Worm (Caenorhabditis elegans) whole organism, L2 larva: ENCODE measurements around the gene fbxa-3.
A peak's percentile ranks its signal among the peaks of the same experiment; 100 is the strongest.

Experiments used
- C34F6.9 ChIP-seq: fragments of 150-350 bp; optimal IDR thresholded peaks from 2 replicates; lab custom pipeline; 2014; ENCODE audit warnings: missing biosample characterization, missing genetic modification characterization
- F13H6.1 ChIP-seq: sonication (generic microtip); optimal IDR thresholded peaks from 2 replicates; lab custom pipeline; 2016; ENCODE audit warnings: missing genetic modification characterization, missing compliant biosample characterization
- R02D3.7 ChIP-seq: fragments of 150-350 bp; optimal IDR thresholded peaks from 2 replicates; lab custom pipeline; 2014; ENCODE audit warnings: missing biosample characterization, missing genetic modification characterization
- ZK546.5 ChIP-seq: sonication (generic microtip); optimal IDR thresholded peaks from 2 replicates; lab custom pipeline; 2017; ENCODE audit warnings: missing biosample characterization, missing genetic modification characterization
- alr-1 ChIP-seq: fragments of 150-350 bp; optimal IDR thresholded peaks from 2 replicates; lab custom pipeline; 2014; ENCODE audit warnings: missing biosample characterization, missing genetic modification characterization
- aly-2 ChIP-seq: fragments of 150-350 bp; optimal IDR thresholded peaks from 2 replicates; lab custom pipeline; 2014; ENCODE audit warnings: missing biosample characterization, missing genetic modification characterization
- ceh-82 ChIP-seq: fragments of 150-350 bp; optimal IDR thresholded peaks from 2 replicates; lab custom pipeline; 2014; ENCODE audit warnings: missing biosample characterization, missing genetic modification characterization
- crh-2 ChIP-seq: sonication (generic microtip); optimal IDR thresholded peaks from 2 replicates; lab custom pipeline; 2017; ENCODE audit warnings: missing biosample characterization, missing genetic modification characterization
- dmd-4 ChIP-seq: sonication (generic microtip); optimal IDR thresholded peaks from 2 replicates; lab custom pipeline; 2017; ENCODE audit warnings: missing biosample characterization, missing genetic modification characterization
- egl-27 ChIP-seq: sonication (generic microtip); optimal IDR thresholded peaks from 3 replicates; lab custom pipeline; 2017; ENCODE audit warnings: missing biosample characterization, missing genetic modification reagents, missing genetic modification characterization
- elt-1 ChIP-seq: fragments of 150-350 bp; optimal IDR thresholded peaks from 2 replicates; lab custom pipeline; 2014; ENCODE audit warnings: missing biosample characterization, missing genetic modification characterization
- fos-1 ChIP-seq: fragments of 150-350 bp; optimal IDR thresholded peaks from 2 replicates; lab custom pipeline; 2014; ENCODE audit warnings: missing biosample characterization, missing genetic modification characterization
- lin-11 ChIP-seq: fragments of 150-350 bp; sonication (generic microtip); optimal IDR thresholded peaks from 2 replicates; lab custom pipeline; 2014; ENCODE audit warnings: missing biosample characterization, missing genetic modification characterization, inconsistent platforms, mixed read lengths
- lin-13 ChIP-seq: fragments of 150-350 bp; optimal IDR thresholded peaks from 2 replicates; lab custom pipeline; 2014; ENCODE audit warnings: missing biosample characterization, missing genetic modification reagents, missing genetic modification characterization
- mbf-1 ChIP-seq: sonication (generic microtip); optimal IDR thresholded peaks from 2 replicates; lab custom pipeline; 2017; ENCODE audit warnings: missing biosample characterization, missing genetic modification characterization
- nhr-10 ChIP-seq: sonication (generic microtip); optimal IDR thresholded peaks from 2 replicates; lab custom pipeline; 2017; ENCODE audit warnings: missing biosample characterization, missing genetic modification characterization
- nhr-12 ChIP-seq: fragments of 150-350 bp; optimal IDR thresholded peaks from 2 replicates; lab custom pipeline; 2014; ENCODE audit warnings: missing biosample characterization, missing genetic modification characterization
- nhr-129 ChIP-seq: fragments of 150-350 bp; optimal IDR thresholded peaks from 2 replicates; lab custom pipeline; 2014; ENCODE audit warnings: missing biosample characterization, missing genetic modification characterization
- nhr-23 ChIP-seq: fragments of 150-350 bp; optimal IDR thresholded peaks from 2 replicates; lab custom pipeline; 2014; ENCODE audit warnings: missing biosample characterization, missing genetic modification reagents, missing genetic modification characterization
- nhr-237 ChIP-seq: fragments of 150-350 bp; optimal IDR thresholded peaks from 2 replicates; lab custom pipeline; 2014; ENCODE audit warnings: missing biosample characterization, missing genetic modification characterization
- nhr-6 ChIP-seq: fragments of 150-350 bp; optimal IDR thresholded peaks from 2 replicates; lab custom pipeline; 2014; ENCODE audit warnings: missing biosample characterization, missing genetic modification characterization
- peb-1 ChIP-seq: fragments of 150-350 bp; optimal IDR thresholded peaks from 2 replicates; lab custom pipeline; 2014; ENCODE audit warnings: missing biosample characterization, missing genetic modification characterization
- skn-1 ChIP-seq: sonication (generic microtip); optimal IDR thresholded peaks from 2 replicates; lab custom pipeline; 2017; ENCODE audit warnings: missing biosample characterization, missing genetic modification characterization
- sma-9 ChIP-seq, 2 experiments: fragments of 150-350 bp in 1 of 2; sonication (generic microtip) in 1 of 2; optimal IDR thresholded peaks; 2 replicates each; lab custom pipeline; 2014 to 2016; ENCODE audit warnings: missing genetic modification characterization in 2 of 2, mild to moderate bottlenecking in 1 of 2, missing biosample characterization in 1 of 2, missing compliant biosample characterization in 1 of 2, missing genetic modification reagents in 1 of 2, moderate library complexity in 1 of 2
- unc-55 ChIP-seq: fragments of 150-350 bp; sonication (generic microtip); optimal IDR thresholded peaks from 3 replicates; lab custom pipeline; 2014; ENCODE audit warnings: missing biosample characterization, missing genetic modification reagents, missing genetic modification characterization
- zag-1 ChIP-seq: fragments of 150-350 bp; optimal IDR thresholded peaks from 2 replicates; lab custom pipeline; 2014; ENCODE audit warnings: missing biosample characterization, missing genetic modification characterization
- ztf-11 ChIP-seq: sonication (generic microtip); optimal IDR thresholded peaks from 2 replicates; lab custom pipeline; 2017; ENCODE audit warnings: missing biosample characterization, missing genetic modification characterization

The fbxa-3 gene

ce11 chrII:1850840-1851294 lies 30.2 kb upstream of the fbxa-3 start, which contains the start of gene C52E2.3:
TSS of gene C52E2.3 (plus strand) at chrII:1851244.
- TF ChIP-seq nhr-237 (tag; lab: Kevin White, UChicago) (no peak), crh-2 (tag; lab: Kevin White, UChicago) (no peak), ceh-82 (no peak), nhr-129 (tag; lab: Kevin White, UChicago) (no peak), egl-27 (tag; lab: Kevin White, UChicago) (no peak), unc-55 (GFP tag; lab: Kevin White, UChicago) (no peak), nhr-23 (tag; lab: Kevin White, UChicago) (no peak), aly-2 (no peak), ZK546.5 (tag; lab: Kevin White, UChicago) (no peak), C34F6.9 (tag; lab: Kevin White, UChicago) (no peak)

- no peak for TF ChIP-seq F13H6.1 (tag; lab: Kevin White, UChicago)
- no peak for TF ChIP-seq R02D3.7
- TF ChIP-seq egl-27 (tag; lab: Kevin White, UChicago), result no peak
- no peak for TF ChIP-seq peb-1 (tag; lab: Kevin White, UChicago)
- no peak for TF ChIP-seq nhr-10
These were observed 29.6 kb upstream of the fbxa-3 start, which contains the start of gene fbxb-96 for ce11 chrII:1850299-1850698. TSS of gene fbxb-96 (minus strand) at chrII:1850399.

- no peak for TF ChIP-seq nhr-6 (tag; lab: Kevin White, UChicago)
These were observed 27.4 kb upstream of the fbxa-3 start, which contains the start of gene fbxb-97 for ce11 chrII:1848109-1848508. TSS of gene fbxb-97 (minus strand) at chrII:1848161.

- no peak for TF ChIP-seq zag-1 (tag; lab: Kevin White, UChicago)
- TF ChIP-seq ztf-11 (tag; lab: Kevin White, UChicago), result no peak
These were observed 23.9 kb upstream of the fbxa-3 start for ce11 chrII:1844552-1844951.

- TF ChIP-seq skn-1 (tag; lab: Kevin White, UChicago) (peak; percentile 65), elt-1 (tag; lab: Kevin White, UChicago) (no peak), nhr-10 (no peak), lin-11 (no peak), nhr-237 (tag; lab: Kevin White, UChicago) (no peak), sma-9 (GFP tag; optimal IDR thresholded peaks at IDR 0.05; lab: Kevin White, UChicago) (peak; percentile 36), sma-9 (tag; optimal IDR thresholded peaks at IDR 0.05; lab: Kevin White, UChicago) (no peak), crh-2 (tag; lab: Kevin White, UChicago) (peak; percentile 36), fos-1 (peak; percentile 80), mbf-1 (no peak), dmd-4 (no peak)
These were observed 22.2 kb upstream of the fbxa-3 start, which contains the start of the genes C52E2.5 and C52E2.4 for ce11 chrII:1842894-1843293. TSS of gene C52E2.5 (minus strand) at chrII:1842936. TSS of gene C52E2.4 (plus strand) at chrII:1843145.

- TF ChIP-seq unc-55 (GFP tag; lab: Kevin White, UChicago) (no peak), lin-13 (GFP tag; lab: Kevin White, UChicago) (no peak), peb-1 (tag; lab: Kevin White, UChicago) (no peak), ZK546.5 (tag; lab: Kevin White, UChicago) (no peak)
These were observed 15.5 kb upstream of the fbxa-3 start, which contains the start of gene T08E11.1 for ce11 chrII:1836204-1836603. TSS of gene T08E11.1 (plus strand) at chrII:1836504.

- peak; percentile 73 for TF ChIP-seq fos-1
- no peak for TF ChIP-seq nhr-12 (tag; lab: Kevin White, UChicago)
- no peak for TF ChIP-seq ztf-11 (tag; lab: Kevin White, UChicago)
These were observed 11.3 kb upstream of the fbxa-3 start, which contains the start of gene math-39 for ce11 chrII:1831883-1832388. TSS of gene math-39 (plus strand) at chrII:1832338.

- TF ChIP-seq fos-1 (peak; percentile 80), alr-1 (tag; lab: Kevin White, UChicago) (no peak)
- TF ChIP-seq, all 48 proteins: peak for 1
These were observed 9.6 kb upstream of the fbxa-3 start, which contains the start of gene math-40 for ce11 chrII:1830182-1830682. TSS of gene math-40 (plus strand) at chrII:1830632.
